Worm (Caenorhabditis elegans): ENCODE results near the gene fbxa-155.

DNA sequence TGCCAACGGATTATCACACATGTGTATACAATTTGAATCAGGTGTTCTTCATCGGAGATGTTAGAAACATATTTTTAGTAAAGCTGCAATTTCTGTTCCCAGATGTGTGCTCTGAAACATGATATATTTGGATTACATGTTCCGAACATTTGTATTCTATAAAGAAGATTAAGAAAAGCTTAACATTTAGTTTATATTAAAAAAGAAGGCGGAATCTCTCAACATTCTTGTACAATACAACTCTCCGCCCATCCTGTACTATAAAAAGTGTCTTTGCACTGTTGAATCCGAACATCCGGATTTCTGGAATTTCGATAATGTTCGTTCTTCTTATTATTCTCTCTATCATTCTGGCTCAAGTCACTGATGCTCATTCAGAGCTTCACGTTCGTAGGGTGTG lies 17.9 kb upstream of the fbxa-155 start, which contains the start of gene ins-23:
- TF ChIP-seq eor-1 (tag; optimal IDR thresholded peaks at IDR 0.05) (no peak), unc-39 (tag; optimal IDR thresholded peaks at IDR 0.05) (no peak), nhr-25 (tag; optimal IDR thresholded peaks at IDR 0.05) (no peak), unc-62 (GFP tag; optimal IDR thresholded peaks at IDR 0.05) (no peak), ceh-16 (tag; optimal IDR thresholded peaks at IDR 0.05) (no peak), egl-27 (tag; optimal IDR thresholded peaks at IDR 0.05) (no peak), elt-1 (tag; optimal IDR thresholded peaks at IDR 0.05) (no peak), mdl-1 (tag; optimal IDR thresholded peaks at IDR 0.05) (no peak), nhr-76 (tag; optimal IDR thresholded peaks at IDR 0.05) (no peak), aly-2 (tag; optimal IDR thresholded peaks at IDR 0.05) (no peak), hmg-11 (tag; optimal IDR thresholded peaks at IDR 0.05) (no peak), pha-4 (tag; optimal IDR thresholded peaks at IDR 0.05) (no peak), snpc-4 (tag; optimal IDR thresholded peaks at IDR 0.05) (no peak), nhr-77 (tag; optimal IDR thresholded peaks at IDR 0.05) (no peak)
